Fruit fly (Drosophila melanogaster): ENCODE data around the gene up.
A peak's percentile ranks its signal among the peaks of the same experiment; 100 is the strongest.

The up gene

DNA sequence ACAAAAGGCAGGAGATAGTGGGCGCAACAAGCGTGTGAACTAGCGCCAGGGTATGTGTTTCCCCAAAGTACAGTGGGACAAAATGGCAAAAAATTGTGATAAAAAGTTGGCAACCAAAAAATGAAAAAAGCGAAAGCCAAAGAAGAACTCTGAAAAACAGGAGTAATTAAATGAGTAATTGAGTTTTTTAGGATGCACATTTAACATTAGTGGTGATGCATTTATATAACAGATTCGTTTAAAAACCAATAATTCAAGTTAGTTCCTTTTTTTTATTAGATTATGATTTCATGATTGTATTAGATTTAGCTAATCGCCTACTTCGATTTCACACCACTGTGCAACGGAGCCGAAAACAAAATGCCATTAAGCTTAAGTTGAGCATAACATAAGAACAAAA lies 30.0 kb downstream of the up start (continued):
- TF ChIP-seq bcd (GFP tag; optimal IDR thresholded peaks at IDR 0.05) = peak; percentile 50
- TF ChIP-seq CG32772 (GFP tag; IDR thresholded peaks at IDR 0.05) = no peak
- TF ChIP-seq esg (GFP tag; conservative IDR thresholded peaks at IDR 0.05) = peak; percentile 51
- no peak for TF ChIP-seq CG16779 (GFP tag; IDR thresholded peaks at IDR 0.05)
- TF ChIP-seq pb (GFP tag; optimal IDR thresholded peaks at IDR 0.05) = peak; percentile 26
- peak; percentile 20; the same call in 1 of the 3 replicates for TF ChIP-seq Aef1 (GFP tag; IDR thresholded peaks at IDR 0.05)
- no peak for TF ChIP-seq p53 (GFP tag; optimal IDR thresholded peaks at IDR 0.05)
- no peak for TF ChIP-seq luna (GFP tag; optimal IDR thresholded peaks at IDR 0.05)
- no peak for TF ChIP-seq bowl (GFP tag; IDR thresholded peaks at IDR 0.05)
- TF ChIP-seq CG11247 (GFP tag; IDR thresholded peaks at IDR 0.05) = no peak
- peak; percentile 48 for TF ChIP-seq Rfx (GFP tag; IDR thresholded peaks at IDR 0.05)
- peak; percentile 28 for TF ChIP-seq HLH54F (GFP tag; optimal IDR thresholded peaks at IDR 0.05)
- TF ChIP-seq CG11085 (GFP tag; IDR thresholded peaks at IDR 0.05) = no peak
- TF ChIP-seq Trl (optimal IDR thresholded peaks at IDR 0.05) = no peak
- TF ChIP-seq Trl (GFP tag; optimal IDR thresholded peaks at IDR 0.05) = peak; percentile 54
- TF ChIP-seq CG8924 (tag; optimal IDR thresholded peaks at IDR 0.05) = peak; percentile 47
- TF ChIP-seq E2f1 (GFP tag; IDR thresholded peaks at IDR 0.05) = peak; percentile 49
- no peak for TF ChIP-seq Usf (GFP tag; optimal IDR thresholded peaks at IDR 0.05)
- no peak for TF ChIP-seq CG12744 (GFP tag; optimal IDR thresholded peaks at IDR 0.05)
- TF ChIP-seq zen2 (GFP tag; IDR thresholded peaks at IDR 0.05; ENCODE audit: partially characterized antibody) = no peak
- TF ChIP-seq CG7987 (GFP tag; optimal IDR thresholded peaks at IDR 0.05) = no peak
- no peak for TF ChIP-seq chm (GFP tag; IDR thresholded peaks at IDR 0.05)
- peak; percentile 58 to 60 for TF ChIP-seq dpn (GFP tag; optimal IDR thresholded peaks at IDR 0.05)
- TF ChIP-seq CG10565 (GFP tag; optimal IDR thresholded peaks at IDR 0.05) = no peak
- TF ChIP-seq zf30C (GFP tag; optimal IDR thresholded peaks at IDR 0.05) = no peak
- TF ChIP-seq gcm2 (GFP tag; optimal IDR thresholded peaks at IDR 0.05) = no peak
- TF ChIP-seq amos (GFP tag; IDR thresholded peaks at IDR 0.05; ENCODE audit: partially characterized antibody) = no peak
- TF ChIP-seq CG10209 (GFP tag; optimal IDR thresholded peaks at IDR 0.05) = peak; percentile 47
- TF ChIP-seq CG17361 (GFP tag; IDR thresholded peaks at IDR 0.05) = peak; percentile 78
- TF ChIP-seq chif (GFP tag; optimal IDR thresholded peaks at IDR 0.05) = peak; percentile 48 to 65
- TF ChIP-seq CG1233 (GFP tag; optimal IDR thresholded peaks at IDR 0.05) = peak; percentile 37
- peak; percentile 60 for TF ChIP-seq CG12391 (tag; optimal IDR thresholded peaks at IDR 0.05)
- TF ChIP-seq dmrt99B (tag; optimal IDR thresholded peaks at IDR 0.05) = peak; percentile 76
- TF ChIP-seq CG1603 (tag; optimal IDR thresholded peaks at IDR 0.05) = no peak
- TF ChIP-seq mirr (GFP tag; optimal IDR thresholded peaks at IDR 0.05) = no peak
- peak; percentile 34 for TF ChIP-seq Hr3 (GFP tag; optimal IDR thresholded peaks at IDR 0.05)
- TF ChIP-seq lab (GFP tag; optimal IDR thresholded peaks at IDR 0.05) = peak; percentile 58
- TF ChIP-seq CG14050 (GFP tag; IDR thresholded peaks at IDR 0.05) = no peak
- TF ChIP-seq wek (GFP tag; optimal IDR thresholded peaks at IDR 0.05) = no peak
- TF ChIP-seq Atf-2 (GFP tag; optimal IDR thresholded peaks at IDR 0.05) = peak; percentile 54
- TF ChIP-seq az2 (GFP tag; optimal IDR thresholded peaks at IDR 0.05) = peak; percentile 61
- TF ChIP-seq bab2 (GFP tag; optimal IDR thresholded peaks at IDR 0.05) = peak; percentile 49
- TF ChIP-seq en (GFP tag; optimal IDR thresholded peaks at IDR 0.05) = peak; percentile 28
- peak; percentile 60 for TF ChIP-seq Xbp1 (GFP tag; optimal IDR thresholded peaks at IDR 0.05)
- no peak for TF ChIP-seq prd (optimal IDR thresholded peaks at IDR 0.05)
- TF ChIP-seq prd (GFP tag; IDR thresholded peaks at IDR 0.05) = peak; percentile 50; the same call in 1 of the 3 replicates
- TF ChIP-seq CG14667 (GFP tag; IDR thresholded peaks at IDR 0.05) = peak; percentile 36; the same call in 1 of the 2 replicates
- no peak for TF ChIP-seq CG17802 (tag; optimal IDR thresholded peaks at IDR 0.05)
- TF ChIP-seq Ada2b (GFP tag; IDR thresholded peaks at IDR 0.05) = peak; percentile 47
- no peak for TF ChIP-seq Fer2 (tag; optimal IDR thresholded peaks at IDR 0.05)
- TF ChIP-seq onecut (GFP tag; IDR thresholded peaks at IDR 0.05) = peak; percentile 20; the same call in 1 of the 2 replicates
- no peak for TF ChIP-seq usp (GFP tag; optimal IDR thresholded peaks at IDR 0.05)
- no peak for TF ChIP-seq CG11456 (GFP tag; IDR thresholded peaks at IDR 0.05)
